Fruit fly (Drosophila melanogaster) whole organism, embryonic: ENCODE results near the gene Lcp65Ae.

Experiments used
- Aef1 ChIP-seq: fragments of 200-800 bp; sonication (Bioruptor generic); IDR thresholded peaks from 3 replicates; pipeline ENCODE4 v1.3.6; 2022; ENCODE audit warnings: missing biosample characterization, missing genetic modification characterization
- B-H1 ChIP-seq: fragments of 200-800 bp; sonication (Bioruptor generic); IDR thresholded peaks from 3 replicates; pipeline ENCODE4 v1.3.6; 2022; ENCODE audit warnings: missing biosample characterization, missing genetic modification characterization
- BtbVII ChIP-seq: fragments of 200-800 bp; sonication (Bioruptor generic); optimal IDR thresholded peaks from 3 replicates; lab custom pipeline; 2017; ENCODE audit warnings: missing biosample characterization, mild to moderate bottlenecking, missing genetic modification characterization
- C15 ChIP-seq: fragments of 200-800 bp; sonication (Bioruptor generic); IDR thresholded peaks from 3 replicates; pipeline ENCODE4 v1.3.6; 2022; ENCODE audit warnings: missing biosample characterization, missing genetic modification characterization
- CG10979 ChIP-seq: fragments of 200-800 bp; sonication (Bioruptor generic); optimal IDR thresholded peaks from 2 replicates; lab custom pipeline; 2018; ENCODE audit warnings: missing biosample characterization, mild to moderate bottlenecking, missing genetic modification characterization, moderate library complexity
- CG11723 ChIP-seq: fragments of 200-800 bp; sonication (Bioruptor generic); optimal IDR thresholded peaks from 2 replicates; lab custom pipeline; 2017; ENCODE audit warnings: missing biosample characterization, mild to moderate bottlenecking, missing genetic modification characterization
- CG12236 ChIP-seq: fragments of 200-800 bp; sonication (Bioruptor generic); optimal IDR thresholded peaks from 2 replicates; lab custom pipeline; 2016; ENCODE audit warnings: missing biosample characterization, missing genetic modification characterization
- CG12391 ChIP-seq: fragments of 200-800 bp; sonication (Bioruptor generic); optimal IDR thresholded peaks from 3 replicates; lab custom pipeline; 2018; ENCODE audit warnings: missing biosample characterization, mild to moderate bottlenecking, missing genetic modification characterization, moderate library complexity
- CG12942 ChIP-seq: fragments of 200-800 bp; sonication (Bioruptor generic); optimal IDR thresholded peaks from 3 replicates; lab custom pipeline; 2016; ENCODE audit warnings: missing biosample characterization, missing genetic modification characterization
- CG13123 ChIP-seq: fragments of 200-800 bp; sonication (Bioruptor generic); optimal IDR thresholded peaks from 2 replicates; lab custom pipeline; 2016; ENCODE audit warnings: missing biosample characterization, missing genetic modification characterization
- CG18764 ChIP-seq: fragments of 200-800 bp; sonication (Bioruptor generic); optimal IDR thresholded peaks from 3 replicates; lab custom pipeline; 2016; ENCODE audit warnings: missing biosample characterization, missing genetic modification characterization
- CG3065 ChIP-seq: fragments of 200-800 bp; sonication (Bioruptor generic); optimal IDR thresholded peaks from 2 replicates; lab custom pipeline; 2016; ENCODE audit warnings: missing biosample characterization, missing genetic modification characterization
- CG4328 ChIP-seq: fragments of 200-800 bp; sonication (Bioruptor generic); optimal IDR thresholded peaks from 3 replicates; lab custom pipeline; 2017; ENCODE audit warnings: missing biosample characterization, missing genetic modification reagents, missing genetic modification characterization
- CG4424 ChIP-seq: fragments of 200-800 bp; sonication (Bioruptor generic); optimal IDR thresholded peaks from 3 replicates; lab custom pipeline; 2016; ENCODE audit warnings: missing biosample characterization, missing genetic modification characterization
- CG5180 ChIP-seq: fragments of 200-800 bp; sonication (Bioruptor generic); optimal IDR thresholded peaks from 3 replicates; lab custom pipeline; 2017; ENCODE audit warnings: missing biosample characterization, missing genetic modification characterization, mild to moderate bottlenecking, moderate library complexity, missing genetic modification reagents
- CG5245 ChIP-seq: fragments of 200-800 bp; sonication (Bioruptor generic); optimal IDR thresholded peaks from 3 replicates; lab custom pipeline; 2016; ENCODE audit warnings: missing biosample characterization, missing genetic modification characterization
- CG9876 ChIP-seq: fragments of 200-800 bp; sonication (Bioruptor generic); optimal IDR thresholded peaks from 2 replicates; lab custom pipeline; 2016; ENCODE audit warnings: missing biosample characterization, missing genetic modification characterization
- CTCF ChIP-seq: fragments of 200-800 bp; sonication (Bioruptor generic); optimal IDR thresholded peaks from 2 replicates; lab custom pipeline; 2017; ENCODE audit warnings: missing biosample characterization, mild to moderate bottlenecking, missing genetic modification characterization, moderate library complexity
- Camta ChIP-seq: fragments of 200-800 bp; sonication (Bioruptor generic); optimal IDR thresholded peaks from 2 replicates; lab custom pipeline; 2016; ENCODE audit warnings: missing biosample characterization, missing genetic modification characterization
- CkIIα-i1 ChIP-seq: fragments of 200-800 bp; sonication (Bioruptor generic); IDR thresholded peaks from 2 replicates; pipeline ENCODE4 v1.3.6; 2022; ENCODE audit warnings: missing biosample characterization, missing genetic modification characterization
- Dad ChIP-seq: fragments of 200-800 bp; sonication (Bioruptor generic); optimal IDR thresholded peaks from 3 replicates; lab custom pipeline; 2016; ENCODE audit warnings: missing biosample characterization, missing genetic modification characterization
- Dip3 ChIP-seq: fragments of 200-800 bp; sonication (Bioruptor generic); optimal IDR thresholded peaks from 3 replicates; lab custom pipeline; 2016; ENCODE audit warnings: missing biosample characterization, missing genetic modification characterization
- E2f1 ChIP-seq: fragments of 200-800 bp; sonication (Bioruptor generic); IDR thresholded peaks from 2 replicates; pipeline ENCODE4 v1.3.6; 2022; ENCODE audit warnings: missing biosample characterization, missing genetic modification characterization
- HHEX ChIP-seq: fragments of 200-800 bp; sonication (Bioruptor generic); optimal IDR thresholded peaks from 3 replicates; lab custom pipeline; 2017; ENCODE audit warnings: missing biosample characterization, mild to moderate bottlenecking, missing genetic modification characterization, missing genetic modification reagents
- Meics ChIP-seq: fragments of 200-800 bp; sonication (Bioruptor generic); optimal IDR thresholded peaks from 2 replicates; lab custom pipeline; 2017; ENCODE audit warnings: missing biosample characterization, mild to moderate bottlenecking, missing genetic modification characterization
- NC2α ChIP-seq: fragments of 200-800 bp; sonication (Bioruptor generic); optimal IDR thresholded peaks from 2 replicates; lab custom pipeline; 2016; ENCODE audit warnings: missing biosample characterization, missing genetic modification characterization
- NfI ChIP-seq: fragments of 200-800 bp; sonication (Bioruptor generic); optimal IDR thresholded peaks from 3 replicates; lab custom pipeline; 2018; ENCODE audit warnings: missing biosample characterization, mild to moderate bottlenecking, missing genetic modification characterization, moderate library complexity
- Oli ChIP-seq: fragments of 200-800 bp; sonication (Bioruptor generic); optimal IDR thresholded peaks from 2 replicates; lab custom pipeline; 2018; ENCODE audit warnings: missing biosample characterization, mild to moderate bottlenecking, missing genetic modification characterization, moderate library complexity
- PHDP ChIP-seq: fragments of 200-800 bp; sonication (Bioruptor generic); optimal IDR thresholded peaks from 3 replicates; lab custom pipeline; 2018; ENCODE audit warnings: missing biosample characterization, mild to moderate bottlenecking, missing genetic modification characterization, moderate library complexity
- Poxn ChIP-seq: fragments of 200-800 bp; sonication (Bioruptor generic); IDR thresholded peaks from 2 replicates; pipeline ENCODE4 v1.3.6; 2022; ENCODE audit warnings: missing biosample characterization, missing genetic modification characterization
- Vsx1 ChIP-seq: fragments of 200-800 bp; sonication (Bioruptor generic); optimal IDR thresholded peaks from 2 replicates; lab custom pipeline; 2017; ENCODE audit warnings: missing biosample characterization, mild to moderate bottlenecking, missing genetic modification characterization, missing genetic modification reagents
- YL-1 ChIP-seq: fragments of 200-800 bp; sonication (Bioruptor generic); optimal IDR thresholded peaks from 3 replicates; lab custom pipeline; 2017; ENCODE audit warnings: missing biosample characterization, mild to moderate bottlenecking, missing genetic modification characterization
- ab ChIP-seq: fragments of 200-800 bp; sonication (Bioruptor generic); optimal IDR thresholded peaks from 2 replicates; lab custom pipeline; 2016; ENCODE audit warnings: missing biosample characterization, missing genetic modification characterization
- bsh ChIP-seq, 2 experiments: fragments of 200-800 bp; sonication (Bioruptor generic); optimal IDR thresholded peaks; 2 replicates each; lab custom pipeline; 2017 to 2018; ENCODE audit warnings: mild to moderate bottlenecking in 2 of 2, missing biosample characterization in 2 of 2, missing genetic modification characterization in 2 of 2, moderate library complexity in 1 of 2
- cato ChIP-seq: fragments of 200-800 bp; sonication (Bioruptor generic); optimal IDR thresholded peaks from 2 replicates; lab custom pipeline; 2016; ENCODE audit warnings: missing biosample characterization, missing genetic modification characterization, borderline replicate concordance
- croc ChIP-seq: fragments of 200-800 bp; sonication (Bioruptor generic); conservative IDR thresholded peaks from 3 replicates; pipeline ENCODE4 v1.3.6; 2022; ENCODE audit warnings: missing biosample characterization, missing genetic modification characterization
- dysf ChIP-seq: fragments of 200-800 bp; sonication (Bioruptor generic); IDR thresholded peaks from 3 replicates; pipeline ENCODE4 v1.3.6; 2022; ENCODE audit warnings: missing biosample characterization, missing genetic modification characterization
- esg ChIP-seq: fragments of 200-800 bp; sonication (Bioruptor generic); conservative IDR thresholded peaks from 2 replicates; pipeline ENCODE4 v1.3.6; 2022; ENCODE audit warnings: missing biosample characterization, missing genetic modification characterization
- ftz-f1 ChIP-seq: fragments of 200-800 bp; sonication (Bioruptor generic); optimal IDR thresholded peaks from 2 replicates; lab custom pipeline; 2016; ENCODE audit warnings: missing biosample characterization, missing genetic modification characterization
- kah ChIP-seq: fragments of 200-800 bp; sonication (Bioruptor generic); optimal IDR thresholded peaks from 2 replicates; lab custom pipeline; 2018; ENCODE audit warnings: missing biosample characterization, mild to moderate bottlenecking, missing genetic modification characterization
- klu ChIP-seq: fragments of 200-800 bp; sonication (Bioruptor generic); IDR thresholded peaks from 2 replicates; pipeline ENCODE4 v1.3.6; 2022; ENCODE audit warnings: missing biosample characterization, missing genetic modification characterization
- lbe ChIP-seq: fragments of 200-800 bp; sonication (Bioruptor generic); optimal IDR thresholded peaks from 2 replicates; lab custom pipeline; 2016; ENCODE audit warnings: missing biosample characterization, mild to moderate bottlenecking, missing genetic modification characterization
- onecut ChIP-seq: fragments of 200-800 bp; sonication (Bioruptor generic); IDR thresholded peaks from 2 replicates; pipeline ENCODE4 v1.3.6; 2022; ENCODE audit warnings: missing biosample characterization, missing genetic modification characterization
- otp ChIP-seq: fragments of 200-800 bp; sonication (Bioruptor generic); IDR thresholded peaks from 3 replicates; pipeline ENCODE4, ENCODE4 v1.3.6; 2022; ENCODE audit warnings: missing biosample characterization, missing genetic modification characterization
- psq ChIP-seq: fragments of 200-800 bp; sonication (Bioruptor generic); optimal IDR thresholded peaks from 2 replicates; lab custom pipeline; 2017; ENCODE audit warnings: missing biosample characterization, missing genetic modification characterization
- repo ChIP-seq: fragments of 200-800 bp; sonication (Bioruptor generic); optimal IDR thresholded peaks from 2 replicates; lab custom pipeline; 2016; ENCODE audit warnings: missing biosample characterization, missing genetic modification characterization
- trh ChIP-seq: fragments of 200-800 bp; sonication (Bioruptor generic); optimal IDR thresholded peaks from 2 replicates; lab custom pipeline; 2016; ENCODE audit warnings: missing biosample characterization, missing genetic modification characterization
- wek ChIP-seq: fragments of 200-800 bp; sonication (Bioruptor generic); optimal IDR thresholded peaks from 3 replicates; lab custom pipeline; 2018; ENCODE audit warnings: missing biosample characterization, mild to moderate bottlenecking, missing genetic modification characterization, moderate library complexity
- zf30C ChIP-seq: fragments of 200-800 bp; sonication (Bioruptor generic); optimal IDR thresholded peaks from 3 replicates; lab custom pipeline; 2018; ENCODE audit warnings: missing biosample characterization, mild to moderate bottlenecking, missing genetic modification characterization
- zfh1 ChIP-seq: fragments of 200-800 bp; sonication (Bioruptor generic); IDR thresholded peaks from 3 replicates; pipeline ENCODE4 v1.3.6; 2022; ENCODE audit warnings: missing biosample characterization, missing genetic modification characterization

The Lcp65Ae gene

dm6 chr3L:6124616-6125408, 13.1 kb downstream of the Lcp65Ae start (continued):
- TF ChIP-seq zf30C (GFP tag; lab: Kevin White, UChicago), result no peak
- peak; percentile 23 for TF ChIP-seq NC2α
- TF ChIP-seq B-H1 (GFP tag; lab: Robert Waterston, UW), result peak; percentile 70; the same call in 2 of the 3 replicates
- peak; percentile 25 for TF ChIP-seq esg (GFP tag; lab: Robert Waterston, UW)
- peak; percentile 92 for TF ChIP-seq otp
- peak; percentile 69 for TF ChIP-seq CG5245
- peak; percentile 12 for TF ChIP-seq ftz-f1 (GFP tag; lab: Kevin White, UChicago)
- no peak for TF ChIP-seq lbe
- TF ChIP-seq CTCF (GFP tag; lab: Kevin White, UChicago), result peak; percentile 91
- peak; percentile 34 for TF ChIP-seq CG12236
- no peak for TF ChIP-seq Dip3
- peak; percentile 73 for TF ChIP-seq PHDP
- peak; percentile 92 for TF ChIP-seq Camta (GFP tag; lab: Kevin White, UChicago)
- peak; percentile 30 for TF ChIP-seq trh (GFP tag; lab: Kevin White, UChicago)
- peak; percentile 81 for TF ChIP-seq C15
- peak; percentile 39 for TF ChIP-seq CG5180 (GFP tag; lab: Kevin White, UChicago)
- peak; percentile 79; the same call in 2 of the 3 replicates for TF ChIP-seq dysf (GFP tag; lab: Robert Waterston, UW)
- peak in 1 of 2 experiments; percentile 62 for TF ChIP-seq bsh (GFP tag; optimal IDR thresholded peaks at IDR 0.05; lab: Kevin White, UChicago)
- TF ChIP-seq CG12391 (tag; lab: Kevin White, UChicago), result peak; percentile 56
- peak; percentile 25 for TF ChIP-seq YL-1 (GFP tag; lab: Kevin White, UChicago)
- peak; percentile 53; the same call in 1 of the 2 replicates for TF ChIP-seq klu (GFP tag; lab: Robert Waterston, UW)
- no peak for TF ChIP-seq CG3065 (GFP tag; lab: Kevin White, UChicago)
- TF ChIP-seq CG13123 (GFP tag; lab: Kevin White, UChicago), result peak; percentile 24
- TF ChIP-seq kah (GFP tag; lab: Kevin White, UChicago), result peak; percentile 64
- TF ChIP-seq CG11723 (GFP tag; lab: Kevin White, UChicago), result peak; percentile 40
- TF ChIP-seq CG4424 (GFP tag; lab: Kevin White, UChicago), result peak; percentile 85
- peak; percentile 86 for TF ChIP-seq onecut (GFP tag; lab: Robert Waterston, UW)
- TF ChIP-seq NfI (GFP tag; lab: Kevin White, UChicago), result peak; percentile 90
- peak; percentile 42; the same call in 1 of the 3 replicates for TF ChIP-seq croc (GFP tag; lab: Robert Waterston, UW)
- TF ChIP-seq cato, result no peak
- TF ChIP-seq ab (GFP tag; lab: Kevin White, UChicago), result no peak
- TF ChIP-seq repo (GFP tag; lab: Kevin White, UChicago), result peak; percentile 64
- TF ChIP-seq CG18764, result peak; percentile 67
- peak; percentile 16 for TF ChIP-seq CG9876
- TF ChIP-seq HHEX (GFP tag; lab: Kevin White, UChicago), result peak; percentile 87
- TF ChIP-seq Dad, result peak; percentile 81
- peak; percentile 81 for TF ChIP-seq CG4328 (GFP tag; lab: Kevin White, UChicago)
- TF ChIP-seq Meics (GFP tag; lab: Kevin White, UChicago), result peak; percentile 89
- peak; percentile 88 for TF ChIP-seq zfh1 (GFP tag; lab: Robert Waterston, UW)
- no peak for TF ChIP-seq Poxn
- peak; percentile 85 for TF ChIP-seq BtbVII (GFP tag; lab: Kevin White, UChicago)
- no peak; the same call in 1 of the 2 replicates for TF ChIP-seq CkIIα-i1 (GFP tag; lab: Robert Waterston, UW)
- no peak for TF ChIP-seq CG12942 (GFP tag; lab: Kevin White, UChicago)
- peak; percentile 89 for TF ChIP-seq wek (GFP tag; lab: Kevin White, UChicago)
- peak; percentile 74 for TF ChIP-seq E2f1 (GFP tag; lab: Robert Waterston, UW)
- TF ChIP-seq psq (GFP tag; lab: Kevin White, UChicago), result no peak
- peak; percentile 70 for TF ChIP-seq CG10979 (tag; lab: Kevin White, UChicago)
- peak; percentile 40 for TF ChIP-seq Oli (tag; lab: Kevin White, UChicago)
- 0 out of 3 replicates have a peak, but pooled peaks have one; percentile 14 for TF ChIP-seq Aef1
- peak; percentile 82 for TF ChIP-seq Vsx1 (GFP tag; lab: Kevin White, UChicago)
